Fruit fly (Drosophila melanogaster): ENCODE results near the gene CG42537.

dm6 chr3R:6399752-6400151 lies 22.2 kb downstream of the CG42537 start:
- TF ChIP-seq CG5204 (GFP tag; optimal IDR thresholded peaks at IDR 0.05) (no peak), Hr96 (GFP tag; optimal IDR thresholded peaks at IDR 0.05) (no peak), CG11617 (GFP tag; optimal IDR thresholded peaks at IDR 0.05) (no peak), pad (GFP tag; optimal IDR thresholded peaks at IDR 0.05) (no peak), tj (GFP tag; optimal IDR thresholded peaks at IDR 0.05) (no peak), CG12768 (GFP tag; optimal IDR thresholded peaks at IDR 0.05) (no peak), CG7045 (GFP tag; optimal IDR thresholded peaks at IDR 0.05) (no peak), CG33017 (tag; optimal IDR thresholded peaks at IDR 0.05) (no peak), Crg-1 (GFP tag; optimal IDR thresholded peaks at IDR 0.05) (no peak), bab1 (GFP tag; optimal IDR thresholded peaks at IDR 0.05) (no peak), kay (GFP tag; ENCODE audit: borderline replicate concordance) (no peak), cic (GFP tag; optimal IDR thresholded peaks at IDR 0.05) (no peak), CG7101 (tag; optimal IDR thresholded peaks at IDR 0.05) (no peak)
